Worm (Caenorhabditis elegans) whole organism, L2 larva: ENCODE results near the gene R160.14.
"Not testable (repeated sequence)": the region's sequence is repeated elsewhere in the genome, so short reads cannot be mapped to it uniquely, and the experiment has no call there.

Experiments used
- C34F6.9 ChIP-seq: fragments of 150-350 bp; optimal IDR thresholded peaks from 2 replicates; lab custom pipeline; 2014; ENCODE audit warnings: missing biosample characterization, missing genetic modification characterization
- F13H6.1 ChIP-seq: sonication (generic microtip); optimal IDR thresholded peaks from 2 replicates; lab custom pipeline; 2016; ENCODE audit warnings: missing genetic modification characterization, missing compliant biosample characterization
- Y55F3AM.14 ChIP-seq: fragments of 200-800 bp; sonication (Bioruptor generic); optimal IDR thresholded peaks from 2 replicates; lab custom pipeline; 2018; ENCODE audit warnings: mild to moderate bottlenecking, missing genetic modification characterization, missing compliant biosample characterization
- ZK546.5 ChIP-seq: sonication (generic microtip); optimal IDR thresholded peaks from 2 replicates; lab custom pipeline; 2017; ENCODE audit warnings: missing biosample characterization, missing genetic modification characterization
- alr-1 ChIP-seq: fragments of 150-350 bp; optimal IDR thresholded peaks from 2 replicates; lab custom pipeline; 2014; ENCODE audit warnings: missing biosample characterization, missing genetic modification characterization
- blmp-1 ChIP-seq: sonication (generic microtip); optimal IDR thresholded peaks from 2 replicates; lab custom pipeline; 2017; ENCODE audit warnings: missing genetic modification characterization, mild to moderate bottlenecking, missing compliant biosample characterization, antibody characterized with exemption, moderate library complexity; ENCODE audit not compliant: insufficient read depth
- ceh-16 ChIP-seq: fragments of 150-350 bp; optimal IDR thresholded peaks from 2 replicates; lab custom pipeline; 2014; ENCODE audit warnings: missing biosample characterization, missing genetic modification characterization
- crh-2 ChIP-seq: sonication (generic microtip); optimal IDR thresholded peaks from 2 replicates; lab custom pipeline; 2017; ENCODE audit warnings: missing biosample characterization, missing genetic modification characterization
- dmd-4 ChIP-seq: sonication (generic microtip); optimal IDR thresholded peaks from 2 replicates; lab custom pipeline; 2017; ENCODE audit warnings: missing biosample characterization, missing genetic modification characterization
- egl-27 ChIP-seq: sonication (generic microtip); optimal IDR thresholded peaks from 3 replicates; lab custom pipeline; 2017; ENCODE audit warnings: missing biosample characterization, missing genetic modification reagents, missing genetic modification characterization
- elt-3 ChIP-seq: sonication (generic microtip); optimal IDR thresholded peaks from 2 replicates; lab custom pipeline; 2017; ENCODE audit warnings: missing biosample characterization, missing genetic modification characterization
- fos-1 ChIP-seq: fragments of 150-350 bp; optimal IDR thresholded peaks from 2 replicates; lab custom pipeline; 2014; ENCODE audit warnings: missing biosample characterization, missing genetic modification characterization
- lin-11 ChIP-seq: fragments of 150-350 bp; sonication (generic microtip); optimal IDR thresholded peaks from 2 replicates; lab custom pipeline; 2014; ENCODE audit warnings: missing biosample characterization, missing genetic modification characterization, inconsistent platforms, mixed read lengths
- lin-13 ChIP-seq: fragments of 150-350 bp; optimal IDR thresholded peaks from 2 replicates; lab custom pipeline; 2014; ENCODE audit warnings: missing biosample characterization, missing genetic modification reagents, missing genetic modification characterization
- lsy-2 ChIP-seq, 2 experiments: fragments of 150-350 bp in 1 of 2; sonication (generic microtip) in 1 of 2; optimal IDR thresholded peaks; 2 replicates each; lab custom pipeline; 2014 to 2017; ENCODE audit warnings: missing biosample characterization in 2 of 2, missing genetic modification characterization in 2 of 2
- mbf-1 ChIP-seq: sonication (generic microtip); optimal IDR thresholded peaks from 2 replicates; lab custom pipeline; 2017; ENCODE audit warnings: missing biosample characterization, missing genetic modification characterization
- mdl-1 ChIP-seq, 2 experiments: fragments of 150-350 bp in 1 of 2; sonication (generic microtip) in 1 of 2; optimal IDR thresholded peaks; 2 replicates each; lab custom pipeline; 2017; ENCODE audit warnings: missing biosample characterization in 2 of 2, missing genetic modification characterization in 2 of 2
- nhr-12 ChIP-seq: fragments of 150-350 bp; optimal IDR thresholded peaks from 2 replicates; lab custom pipeline; 2014; ENCODE audit warnings: missing biosample characterization, missing genetic modification characterization
- nhr-129 ChIP-seq: fragments of 150-350 bp; optimal IDR thresholded peaks from 2 replicates; lab custom pipeline; 2014; ENCODE audit warnings: missing biosample characterization, missing genetic modification characterization
- nhr-21 ChIP-seq: fragments of 150-350 bp; optimal IDR thresholded peaks from 2 replicates; lab custom pipeline; 2014; ENCODE audit warnings: missing biosample characterization, missing genetic modification characterization
- nhr-23 ChIP-seq: fragments of 150-350 bp; optimal IDR thresholded peaks from 2 replicates; lab custom pipeline; 2014; ENCODE audit warnings: missing biosample characterization, missing genetic modification reagents, missing genetic modification characterization
- nhr-25 ChIP-seq: fragments of 150-350 bp; sonication (generic microtip); optimal IDR thresholded peaks from 3 replicates; lab custom pipeline; 2014; ENCODE audit warnings: missing biosample characterization, missing genetic modification characterization
- nhr-6 ChIP-seq: fragments of 150-350 bp; optimal IDR thresholded peaks from 2 replicates; lab custom pipeline; 2014; ENCODE audit warnings: missing biosample characterization, missing genetic modification characterization
- nhr-77 ChIP-seq: fragments of 150-350 bp; optimal IDR thresholded peaks from 2 replicates; lab custom pipeline; 2014; ENCODE audit warnings: missing biosample characterization, missing genetic modification characterization
- peb-1 ChIP-seq: fragments of 150-350 bp; optimal IDR thresholded peaks from 2 replicates; lab custom pipeline; 2014; ENCODE audit warnings: missing biosample characterization, missing genetic modification characterization
- sma-3 ChIP-seq: sonication (generic microtip); optimal IDR thresholded peaks from 2 replicates; lab custom pipeline; 2016; ENCODE audit warnings: missing genetic modification reagents, missing genetic modification characterization, missing compliant biosample characterization
- unc-39 ChIP-seq: fragments of 150-350 bp; optimal IDR thresholded peaks from 2 replicates; lab custom pipeline; 2014; ENCODE audit warnings: missing biosample characterization, missing genetic modification characterization
- unc-55 ChIP-seq: fragments of 150-350 bp; sonication (generic microtip); optimal IDR thresholded peaks from 3 replicates; lab custom pipeline; 2014; ENCODE audit warnings: missing biosample characterization, missing genetic modification reagents, missing genetic modification characterization
- ztf-1 ChIP-seq: fragments of 200-800 bp; sonication (Bioruptor generic); conservative IDR thresholded peaks from 2 replicates; pipeline ENCODE4 v1.3.6; 2022; ENCODE audit warnings: missing genetic modification characterization, missing compliant biosample characterization
- ztf-4 ChIP-seq: fragments of 150-350 bp; optimal IDR thresholded peaks from 2 replicates; lab custom pipeline; 2014; ENCODE audit warnings: missing biosample characterization, missing genetic modification characterization

Gene R160.14

DNA sequence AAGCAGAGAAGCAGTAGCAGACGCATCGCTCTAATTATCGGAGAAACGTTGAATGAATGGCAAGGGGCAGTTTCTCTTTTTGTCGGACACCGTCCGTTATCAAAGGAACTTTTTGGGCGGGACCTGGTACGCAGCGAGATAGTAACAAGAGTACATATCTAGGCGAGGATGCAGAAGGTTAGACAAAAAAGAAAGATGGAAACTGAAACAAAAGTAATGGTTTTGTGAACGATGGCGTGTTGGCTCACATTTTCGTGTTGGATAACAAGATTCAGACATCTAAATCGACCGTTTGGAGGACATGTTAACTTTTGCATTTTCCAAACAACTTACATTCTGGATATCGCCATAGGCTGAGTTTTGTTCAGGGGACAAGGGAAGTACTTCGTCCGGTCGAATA lies 14.4 kb downstream of the R160.14 start, which contains the start of gene F14H12.6:
TSS of gene F14H12.6 (minus strand) at position 101 of the 400 bp plus-strand sequence.
- TF ChIP-seq alr-1 (tag; lab: Kevin White, UChicago) (no peak), F13H6.1 (no peak), unc-55 (GFP tag; lab: Kevin White, UChicago) (no peak), fos-1 (tag; lab: Kevin White, UChicago) (no peak), nhr-129 (tag; lab: Kevin White, UChicago) (no peak), dmd-4 (tag; lab: Kevin White, UChicago) (no peak), mdl-1 (tag; optimal IDR thresholded peaks at IDR 0.05; lab: Kevin White, UChicago) (no peak), nhr-12 (tag; lab: Kevin White, UChicago) (no peak), peb-1 (tag; lab: Kevin White, UChicago) (no peak), ZK546.5 (tag; lab: Kevin White, UChicago) (no peak), ceh-16 (tag; lab: Kevin White, UChicago) (no peak), nhr-77 (tag; lab: Kevin White, UChicago) (no peak), mbf-1 (tag; lab: Kevin White, UChicago) (no peak), nhr-23 (tag; lab: Kevin White, UChicago) (no peak), elt-3 (tag; lab: Kevin White, UChicago) (no peak)

DNA sequence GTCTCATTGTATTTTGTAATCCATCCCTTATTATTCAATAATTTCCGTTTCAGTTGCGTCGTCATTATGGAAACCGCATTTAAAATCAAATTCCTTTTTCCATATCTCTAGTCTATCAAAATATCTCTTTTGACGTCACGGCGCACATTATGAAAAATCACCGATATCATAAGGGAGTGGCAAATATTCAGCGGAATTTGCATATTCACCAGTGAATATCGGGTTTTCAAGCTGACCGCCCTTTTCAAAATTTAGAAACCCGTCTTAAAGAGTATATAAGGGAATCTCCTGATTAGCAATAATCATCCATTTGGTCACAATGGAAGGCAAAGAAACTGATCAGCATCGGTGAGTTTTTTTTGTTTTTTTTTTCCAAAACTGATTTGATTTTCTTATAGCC lies 18.6 kb downstream of the R160.14 start, which contains the start of gene col-165:
TSS of gene col-165 (plus strand) at position 301 of the 400 bp plus-strand sequence.
- no peak for TF ChIP-seq elt-3 (tag; lab: Kevin White, UChicago)
- no peak for TF ChIP-seq C34F6.9 (tag; lab: Kevin White, UChicago)
- no peak for TF ChIP-seq lin-11 (tag; lab: Kevin White, UChicago)
- TF ChIP-seq ztf-4 (tag; lab: Kevin White, UChicago) = no peak
- TF ChIP-seq blmp-1 (tag; lab: Kevin White, UChicago) = no peak
- no peak for TF ChIP-seq unc-39
- no peak for TF ChIP-seq F13H6.1
- no peak for TF ChIP-seq crh-2
- TF ChIP-seq lsy-2 (tag; optimal IDR thresholded peaks at IDR 0.05; lab: Kevin White, UChicago) = no peak
- no peak for TF ChIP-seq nhr-6

DNA sequence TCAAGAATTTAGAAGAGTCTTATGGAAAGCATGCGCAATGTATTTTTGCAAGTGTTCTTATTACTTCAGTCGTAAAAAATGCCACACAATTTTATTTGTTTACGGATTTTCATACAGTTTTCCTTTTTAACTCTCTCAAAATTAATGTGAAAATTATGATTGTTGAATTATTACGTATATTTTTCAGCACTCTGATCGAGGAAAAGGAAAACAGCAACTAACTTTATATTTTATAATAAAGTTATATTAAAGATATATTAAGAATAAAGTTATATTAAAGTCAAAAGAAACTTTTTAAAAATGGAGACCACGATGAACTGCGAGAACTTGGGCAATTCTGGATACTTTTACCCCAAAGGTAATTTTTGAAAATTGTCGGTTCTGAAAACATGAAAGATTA lies 21.7 kb downstream of the R160.14 start, which contains the start of gene F14H12.2:
TSS of gene F14H12.2 (plus strand) at position 301 of the 400 bp plus-strand sequence.
- TF ChIP-seq sma-3 (GFP tag; lab: Kevin White, UChicago) (no peak), nhr-21 (no peak), dmd-4 (tag; lab: Kevin White, UChicago) (no peak), nhr-77 (tag; lab: Kevin White, UChicago) (no peak), alr-1 (tag; lab: Kevin White, UChicago) (no peak), elt-3 (tag; lab: Kevin White, UChicago) (no peak), lin-13 (no peak), F13H6.1 (no peak), mbf-1 (tag; lab: Kevin White, UChicago) (no peak), ztf-1 (GFP tag; lab: Robert Waterston, UW) (no peak), nhr-23 (tag; lab: Kevin White, UChicago) (no peak), Y55F3AM.14 (no peak), nhr-129 (tag; lab: Kevin White, UChicago) (no peak), nhr-25 (no peak), egl-27 (tag; lab: Kevin White, UChicago) (no peak), ceh-16 (tag; lab: Kevin White, UChicago) (no peak), unc-55 (GFP tag; lab: Kevin White, UChicago) (no peak)

DNA sequence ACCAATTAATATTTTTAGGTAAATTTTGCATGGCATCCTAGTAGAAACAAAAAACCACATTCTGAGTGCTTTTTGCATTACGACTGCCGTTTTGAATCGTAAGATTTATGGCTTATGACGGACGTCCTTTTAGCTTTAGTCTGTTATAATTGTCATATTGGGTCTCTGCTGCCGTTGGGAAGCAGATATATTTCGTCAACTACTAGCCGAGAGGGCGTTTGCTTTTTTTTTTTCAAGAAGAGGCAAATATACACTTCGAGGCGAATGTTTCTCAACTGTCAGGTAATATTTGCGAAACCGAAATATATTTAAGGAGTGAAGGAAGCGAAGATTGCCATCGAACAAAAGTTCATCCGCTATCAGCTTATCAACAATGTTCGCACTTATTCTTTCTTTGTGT lies 28.0 kb downstream of the R160.14 start, which contains the start of gene F14H12.3:
TSS of gene F14H12.3 (plus strand) at position 301 of the 400 bp plus-strand sequence.
- TF ChIP-seq unc-39 (no peak), nhr-6 (no peak)

DNA sequence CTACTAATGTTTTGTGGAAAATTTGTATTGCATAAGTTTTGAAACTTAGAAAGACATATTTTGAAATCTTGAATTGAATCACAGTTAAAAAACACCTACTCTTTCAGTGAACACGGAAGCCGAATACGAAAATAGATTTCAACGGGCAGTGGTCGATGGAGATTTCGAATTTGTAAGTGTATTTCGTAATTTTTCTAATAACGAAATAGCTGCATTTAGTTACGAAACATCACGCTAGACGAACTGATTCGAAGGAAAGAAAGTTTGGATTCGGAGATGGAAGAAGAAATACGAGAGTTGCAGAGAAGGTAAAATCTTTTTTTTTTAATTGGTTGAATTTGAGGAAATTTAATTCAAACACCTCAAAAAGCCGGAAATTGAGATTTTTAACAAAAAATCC lies 29.2 kb downstream of the R160.14 start:
- TF ChIP-seq egl-27 (tag; lab: Kevin White, UChicago) (no peak), lin-13 (no peak), ceh-16 (tag; lab: Kevin White, UChicago) (no peak), unc-55 (GFP tag; lab: Kevin White, UChicago) (no peak)

DNA sequence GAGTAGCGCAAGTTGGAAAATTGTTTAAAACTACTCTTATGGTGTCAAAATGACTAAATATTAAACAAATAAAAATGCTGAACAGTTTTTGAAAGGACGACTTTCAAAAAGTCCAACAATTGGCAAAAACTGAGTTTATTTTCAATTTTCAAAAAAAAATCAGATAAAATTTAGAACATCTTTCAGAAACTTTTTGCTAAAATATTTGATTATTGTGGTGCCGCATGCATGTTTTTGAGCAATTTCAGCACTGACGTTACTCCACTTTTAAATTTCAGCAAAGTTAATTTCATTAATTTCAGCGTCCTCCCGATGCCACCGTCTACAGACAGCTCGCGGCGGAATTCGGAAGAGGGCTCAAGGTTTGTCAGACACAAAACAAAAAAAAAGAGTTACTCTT lies 32.6 kb downstream of the R160.14 start, which contains the start of gene cst-1:
TSS of gene cst-1 (plus strand) at position 301 of the 400 bp plus-strand sequence.
- not testable (repeated sequence) for TF ChIP-seq crh-2; Y55F3AM.14; blmp-1 (tag; lab: Kevin White, UChicago)
- TF ChIP-seq, all 48 proteins: peak for 0; not testable (repeated sequence) for 48
